Fruit fly (Drosophila melanogaster) whole organism, embryonic: ENCODE results near the gene alphaCOP.

Source experiments
- Asciz ChIP-seq: fragments of 200-800 bp; sonication (Bioruptor generic); optimal IDR thresholded peaks from 2 replicates; lab custom pipeline; 2017; ENCODE audit warnings: missing biosample characterization, mild to moderate bottlenecking, missing genetic modification characterization, missing genetic modification reagents
- CG10267 ChIP-seq: fragments of 200-800 bp; sonication (Bioruptor generic); optimal IDR thresholded peaks from 2 replicates; lab custom pipeline; 2018; ENCODE audit warnings: missing biosample characterization, mild to moderate bottlenecking, missing genetic modification characterization, moderate library complexity
- CG11504 ChIP-seq: fragments of 200-800 bp; sonication (Bioruptor generic); optimal IDR thresholded peaks from 3 replicates; lab custom pipeline; 2019; ENCODE audit warnings: missing biosample characterization, mild to moderate bottlenecking, missing genetic modification characterization, moderate library complexity
- CG14965 ChIP-seq: fragments of 200-800 bp; sonication (Bioruptor generic); optimal IDR thresholded peaks from 2 replicates; lab custom pipeline; 2016; ENCODE audit warnings: missing biosample characterization, missing genetic modification characterization, borderline replicate concordance
- CG17361 ChIP-seq: fragments of 200-800 bp; sonication (Bioruptor generic); IDR thresholded peaks from 3 replicates; pipeline ENCODE4 v1.3.6; 2022; ENCODE audit warnings: missing biosample characterization, missing genetic modification characterization
- CG17912 ChIP-seq: fragments of 200-800 bp; sonication (Bioruptor generic); optimal IDR thresholded peaks from 2 replicates; lab custom pipeline; 2018; ENCODE audit warnings: missing biosample characterization, mild to moderate bottlenecking, missing genetic modification characterization
- CG2199 ChIP-seq: fragments of 200-800 bp; sonication (Bioruptor generic); IDR thresholded peaks from 3 replicates; pipeline ENCODE4 v1.3.6; 2022; ENCODE audit warnings: missing biosample characterization, missing genetic modification characterization
- CG2202 ChIP-seq: fragments of 200-800 bp; sonication (Bioruptor generic); optimal IDR thresholded peaks from 2 replicates; lab custom pipeline; 2018; ENCODE audit warnings: missing biosample characterization, mild to moderate bottlenecking, missing genetic modification characterization
- CG4424 ChIP-seq: fragments of 200-800 bp; sonication (Bioruptor generic); optimal IDR thresholded peaks from 3 replicates; lab custom pipeline; 2016; ENCODE audit warnings: missing biosample characterization, missing genetic modification characterization
- CG4730 ChIP-seq: fragments of 200-800 bp; sonication (Bioruptor generic); IDR thresholded peaks from 2 replicates; pipeline ENCODE4 v1.3.6; 2022; ENCODE audit warnings: missing biosample characterization, missing genetic modification characterization
- CG6854 ChIP-seq: fragments of 200-800 bp; sonication (Bioruptor generic); optimal IDR thresholded peaks from 3 replicates; lab custom pipeline; 2017; ENCODE audit warnings: missing biosample characterization, mild to moderate bottlenecking, missing genetic modification characterization
- CG7839 ChIP-seq: fragments of 200-800 bp; sonication (Bioruptor generic); optimal IDR thresholded peaks from 3 replicates; lab custom pipeline; 2018; ENCODE audit warnings: missing biosample characterization, mild to moderate bottlenecking, missing genetic modification characterization, moderate library complexity
- CG7987 ChIP-seq: fragments of 200-800 bp; sonication (Bioruptor generic); optimal IDR thresholded peaks from 2 replicates; lab custom pipeline; 2018; ENCODE audit warnings: missing biosample characterization, mild to moderate bottlenecking, missing genetic modification characterization, moderate library complexity
- CG9437 ChIP-seq: fragments of 200-800 bp; sonication (Bioruptor generic); optimal IDR thresholded peaks from 2 replicates; lab custom pipeline; 2018; ENCODE audit warnings: missing biosample characterization, mild to moderate bottlenecking, missing genetic modification characterization
- CG9876 ChIP-seq: fragments of 200-800 bp; sonication (Bioruptor generic); optimal IDR thresholded peaks from 2 replicates; lab custom pipeline; 2016; ENCODE audit warnings: missing biosample characterization, missing genetic modification characterization
- Camta ChIP-seq: fragments of 200-800 bp; sonication (Bioruptor generic); optimal IDR thresholded peaks from 2 replicates; lab custom pipeline; 2016; ENCODE audit warnings: missing biosample characterization, missing genetic modification characterization
- CoRest ChIP-seq: fragments of 200-800 bp; sonication (Bioruptor generic); optimal IDR thresholded peaks from 3 replicates; lab custom pipeline; 2018; ENCODE audit warnings: missing biosample characterization, mild to moderate bottlenecking, missing genetic modification characterization, moderate library complexity
- CrebB ChIP-seq: fragments of 200-800 bp; sonication (Bioruptor generic); optimal IDR thresholded peaks from 3 replicates; lab custom pipeline; 2018; ENCODE audit warnings: missing biosample characterization, mild to moderate bottlenecking, missing genetic modification characterization
- D19B ChIP-seq: fragments of 200-800 bp; sonication (Bioruptor generic); optimal IDR thresholded peaks from 2 replicates; lab custom pipeline; 2017; ENCODE audit warnings: missing biosample characterization, mild to moderate bottlenecking, missing genetic modification characterization
- Dref ChIP-seq: fragments of 200-800 bp; sonication (Bioruptor generic); IDR thresholded peaks from 2 replicates; pipeline ENCODE4 v1.3.6; 2022; ENCODE audit warnings: missing biosample characterization, missing genetic modification characterization
- Fer2 ChIP-seq: fragments of 200-800 bp; sonication (Bioruptor generic); optimal IDR thresholded peaks from 2 replicates; lab custom pipeline; 2018; ENCODE audit warnings: missing biosample characterization, mild to moderate bottlenecking, missing genetic modification characterization, moderate library complexity
- Gug ChIP-seq: fragments of 200-800 bp; sonication (Bioruptor generic); IDR thresholded peaks from 4 replicates; pipeline ENCODE4 v1.3.6; 2022; ENCODE audit warnings: missing biosample characterization, missing genetic modification characterization
- H15 ChIP-seq: fragments of 200-800 bp; sonication (Bioruptor generic); IDR thresholded peaks from 3 replicates; pipeline ENCODE4 v1.3.6; 2022; ENCODE audit warnings: missing biosample characterization, missing genetic modification characterization
- HLH3B ChIP-seq: fragments of 200-800 bp; sonication (Bioruptor generic); IDR thresholded peaks from 2 replicates; pipeline ENCODE4 v1.3.6; 2022; ENCODE audit warnings: missing biosample characterization, missing genetic modification characterization
- Myb ChIP-seq: fragments of 200-800 bp; sonication (Bioruptor generic); optimal IDR thresholded peaks from 2 replicates; lab custom pipeline; 2016; ENCODE audit warnings: missing biosample characterization, missing genetic modification characterization
- NfI ChIP-seq: fragments of 200-800 bp; sonication (Bioruptor generic); optimal IDR thresholded peaks from 3 replicates; lab custom pipeline; 2018; ENCODE audit warnings: missing biosample characterization, mild to moderate bottlenecking, missing genetic modification characterization, moderate library complexity
- Ptx1 ChIP-seq: fragments of 200-800 bp; sonication (Bioruptor generic); IDR thresholded peaks from 2 replicates; pipeline ENCODE4 v1.3.6; 2022; ENCODE audit warnings: missing biosample characterization, missing genetic modification characterization
- ab ChIP-seq: fragments of 200-800 bp; sonication (Bioruptor generic); optimal IDR thresholded peaks from 2 replicates; lab custom pipeline; 2016; ENCODE audit warnings: missing biosample characterization, missing genetic modification characterization
- amos ChIP-seq: fragments of 200-800 bp; sonication (Bioruptor generic); IDR thresholded peaks from 2 replicates; pipeline ENCODE4 v1.3.6; 2022; ENCODE audit warnings: missing biosample characterization, missing genetic modification characterization; ENCODE audit not compliant: partially characterized antibody
- ara ChIP-seq: fragments of 200-800 bp; sonication (Bioruptor generic); IDR thresholded peaks from 2 replicates; pipeline ENCODE4 v1.3.6; 2022; ENCODE audit warnings: missing biosample characterization, missing genetic modification characterization
- az2 ChIP-seq: fragments of 200-800 bp; sonication (Bioruptor generic); optimal IDR thresholded peaks from 3 replicates; lab custom pipeline; 2016; ENCODE audit warnings: missing biosample characterization, missing genetic modification characterization
- bcd ChIP-seq: fragments of 200-800 bp; sonication (Bioruptor generic); optimal IDR thresholded peaks from 2 replicates; lab custom pipeline; 2017; ENCODE audit warnings: missing biosample characterization, mild to moderate bottlenecking, missing genetic modification characterization
- cad ChIP-seq: fragments of >200 bp; optimal IDR thresholded peaks from 2 replicates; lab custom pipeline; 2017; ENCODE audit warnings: missing biosample characterization, missing genetic modification characterization
- corto ChIP-seq: fragments of 200-800 bp; sonication (Bioruptor generic); optimal IDR thresholded peaks from 2 replicates; lab custom pipeline; 2016; ENCODE audit warnings: missing biosample characterization, mild to moderate bottlenecking, missing genetic modification characterization, moderate library complexity
- eve ChIP-seq, 2 experiments: fragments of >200 bp; optimal IDR thresholded peaks; 2 replicates each; lab custom pipeline; 2017; ENCODE audit warnings: missing biosample characterization in 2 of 2, missing genetic modification characterization in 2 of 2
- fru ChIP-seq: fragments of >200 bp; optimal IDR thresholded peaks from 2 replicates; lab custom pipeline; 2017
- gfzf ChIP-seq: fragments of 200-800 bp; sonication (Bioruptor generic); optimal IDR thresholded peaks from 2 replicates; lab custom pipeline; 2016; ENCODE audit warnings: missing biosample characterization, mild to moderate bottlenecking, missing genetic modification characterization, moderate library complexity
- gsb-n ChIP-seq: fragments of 200-800 bp; sonication (Bioruptor generic); optimal IDR thresholded peaks from 3 replicates; lab custom pipeline; 2018; ENCODE audit warnings: missing biosample characterization, mild to moderate bottlenecking, missing genetic modification characterization
- hkb ChIP-seq, 2 experiments: fragments of 200-800 bp in 1 of 2; fragments of >200 bp in 1 of 2; sonication (Bioruptor generic) in 1 of 2; IDR thresholded peaks in 1 of 2; optimal IDR thresholded peaks in 1 of 2; 2 replicates each; pipeline versions ENCODE4 v1.3.6 to Lab custom; 2017 to 2022; ENCODE audit warnings: missing biosample characterization in 1 of 2, missing genetic modification characterization in 1 of 2
- kay ChIP-seq: fragments of 200-800 bp; sonication (Bioruptor generic); optimal IDR thresholded peaks from 2 replicates; lab custom pipeline; 2016; ENCODE audit warnings: missing biosample characterization, missing genetic modification characterization
- luna ChIP-seq: fragments of 200-800 bp; sonication (Bioruptor generic); optimal IDR thresholded peaks from 2 replicates; lab custom pipeline; 2016; ENCODE audit warnings: missing biosample characterization, missing genetic modification characterization
- mld ChIP-seq: fragments of 200-800 bp; sonication (Bioruptor generic); IDR thresholded peaks from 3 replicates; pipeline ENCODE4 v1.3.6; 2022; ENCODE audit warnings: missing biosample characterization, missing genetic modification characterization; ENCODE audit not compliant: partially characterized antibody
- otp ChIP-seq: fragments of 200-800 bp; sonication (Bioruptor generic); IDR thresholded peaks from 3 replicates; pipeline ENCODE4, ENCODE4 v1.3.6; 2022; ENCODE audit warnings: missing biosample characterization, missing genetic modification characterization
- pb ChIP-seq: fragments of 200-800 bp; sonication (Bioruptor generic); optimal IDR thresholded peaks from 3 replicates; lab custom pipeline; 2016; ENCODE audit warnings: missing biosample characterization, missing genetic modification characterization
- pum ChIP-seq: fragments of 200-800 bp; sonication (Bioruptor generic); optimal IDR thresholded peaks from 2 replicates; lab custom pipeline; 2016; ENCODE audit warnings: missing biosample characterization, missing genetic modification characterization
- sisA ChIP-seq: fragments of 200-800 bp; sonication (Bioruptor generic); IDR thresholded peaks from 2 replicates; pipeline ENCODE4 v1.3.6; 2022; ENCODE audit warnings: missing biosample characterization, missing genetic modification characterization
- sob ChIP-seq: fragments of 200-800 bp; sonication (Bioruptor generic); IDR thresholded peaks from 2 replicates; pipeline ENCODE4 v1.3.6; 2022; ENCODE audit warnings: missing biosample characterization, missing genetic modification characterization
- sr ChIP-seq: fragments of 200-800 bp; sonication (Bioruptor generic); IDR thresholded peaks from 3 replicates; pipeline ENCODE4 v1.3.6; 2022; ENCODE audit warnings: missing biosample characterization, missing genetic modification characterization
- wek ChIP-seq: fragments of 200-800 bp; sonication (Bioruptor generic); optimal IDR thresholded peaks from 3 replicates; lab custom pipeline; 2018; ENCODE audit warnings: missing biosample characterization, mild to moderate bottlenecking, missing genetic modification characterization, moderate library complexity
- wor ChIP-seq: fragments of 200-800 bp; sonication (Bioruptor generic); IDR thresholded peaks from 2 replicates; pipeline ENCODE4 v1.3.6; 2022; ENCODE audit warnings: missing biosample characterization, missing genetic modification characterization

alphaCOP gene

DNA sequence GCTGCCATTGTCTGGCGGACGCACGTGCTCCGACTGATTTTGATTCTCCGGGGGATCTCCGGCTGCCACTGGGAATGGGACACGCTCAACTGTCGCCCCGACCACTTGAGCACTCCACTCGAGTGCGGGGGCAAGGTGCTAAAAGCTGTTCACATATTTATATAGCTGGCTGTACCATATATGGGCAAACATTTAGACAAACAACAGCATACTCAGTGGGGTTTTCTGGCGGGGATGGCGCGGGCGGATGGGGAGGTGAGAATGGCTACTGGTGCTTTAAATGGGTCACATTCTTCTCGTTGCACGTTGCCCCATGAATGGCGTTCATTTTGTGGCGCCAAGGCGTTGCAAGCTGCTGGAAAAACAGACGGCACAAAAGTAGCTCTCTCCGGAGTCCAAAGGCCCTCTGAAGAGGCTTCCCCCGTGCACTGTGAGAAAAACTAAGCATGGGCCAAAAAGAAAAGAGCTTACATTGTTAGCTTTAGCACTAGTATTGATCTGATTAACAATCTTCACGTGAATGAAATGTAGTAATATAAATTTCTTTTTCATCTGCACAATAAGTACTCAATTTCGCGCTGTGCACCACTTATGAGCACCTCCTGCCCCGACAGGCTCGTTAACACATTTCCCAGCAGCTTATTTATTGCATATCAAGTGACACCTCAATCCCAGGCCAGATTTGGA, 45.9 kb upstream of the alphaCOP start (continued):
- TF ChIP-seq CG17361 (GFP tag; lab: Robert Waterston, UW) (peak; percentile 42; the same call in 1 of the 3 replicates), kay (peak; percentile 9), otp (GFP tag; lab: Robert Waterston, UW) (peak; percentile 69; the same call in 2 of the 3 replicates), sisA (GFP tag; lab: Robert Waterston, UW) (peak; percentile 71), gfzf (GFP tag; lab: Kevin White, UChicago) (no peak), Fer2 (tag; lab: Kevin White, UChicago) (no peak), CG2199 (GFP tag; lab: Robert Waterston, UW) (no peak), HLH3B (peak; percentile 18; the same call in 1 of the 2 replicates), sr (no peak), D19B (GFP tag; lab: Kevin White, UChicago) (no peak), CG14965 (GFP tag; lab: Kevin White, UChicago) (peak; percentile 9), ab (no peak), CG9437 (GFP tag; lab: Kevin White, UChicago) (no peak), bcd (GFP tag; lab: Kevin White, UChicago) (peak; percentile 12), Asciz (peak; percentile 58), az2 (peak; percentile 30), fru (lab: Kevin White, UChicago) (no peak), Ptx1 (peak; percentile 29), sob (GFP tag; lab: Robert Waterston, UW) (0 out of 2 replicates have a peak, but pooled peaks have one; percentile 10), CG7987 (GFP tag; lab: Kevin White, UChicago) (peak; percentile 36), wor (GFP tag; lab: Robert Waterston, UW) (no peak), eve (GFP tag; optimal IDR thresholded peaks at IDR 0.05; lab: Kevin White, UChicago) (no peak), pb (GFP tag; lab: Kevin White, UChicago) (no peak), CG10267 (tag; lab: Kevin White, UChicago) (peak; percentile 27), ara (GFP tag; lab: Robert Waterston, UW) (no peak), pum (GFP tag; lab: Kevin White, UChicago) (peak; percentile 30), CoRest (peak; percentile 21), CG11504 (tag; lab: Kevin White, UChicago) (peak; percentile 51), CG4730 (GFP tag; lab: Robert Waterston, UW) (no peak), corto (GFP tag; lab: Kevin White, UChicago) (no peak), cad (GFP tag; lab: Kevin White, UChicago) (no peak), Dref (GFP tag; lab: Robert Waterston, UW) (0 out of 2 replicates have a peak, but pooled peaks have one; percentile 8), CG6854 (GFP tag; lab: Kevin White, UChicago) (no peak), Myb (GFP tag; lab: Kevin White, UChicago) (no peak), CG9876 (GFP tag; lab: Kevin White, UChicago) (no peak), Camta (GFP tag; lab: Kevin White, UChicago) (peak; percentile 1), CG17912 (GFP tag; lab: Kevin White, UChicago) (no peak), CG4424 (GFP tag; lab: Kevin White, UChicago) (peak; percentile 57), gsb-n (tag; lab: Kevin White, UChicago) (no peak), Gug (GFP tag; lab: Robert Waterston, UW) (0 out of 4 replicates have a peak, but pooled peaks have one; percentile 11), CG7839 (tag; lab: Kevin White, UChicago) (peak; percentile 60), luna (no peak), H15 (peak; percentile 40; the same call in 1 of the 3 replicates), mld (GFP tag; lab: Robert Waterston, UW) (no peak), wek (GFP tag; lab: Kevin White, UChicago) (peak; percentile 71), CrebB (tag; lab: Kevin White, UChicago) (no peak), CG2202 (tag; lab: Kevin White, UChicago) (peak; percentile 36), amos (GFP tag; lab: Robert Waterston, UW) (no peak), NfI (no peak), hkb (optimal IDR thresholded peaks at IDR 0.05; lab: Kevin White, UChicago) (no peak), hkb (GFP tag; IDR thresholded peaks at IDR 0.05; lab: Robert Waterston, UW) (0 out of 2 replicates have a peak, but pooled peaks have one; percentile 41)
